Fruit fly (Drosophila melanogaster): Measurements from ENCODE around the gene CG14400.

Gene CG14400

dm6 chr2L:20878463-20878862 lies 20.8 kb upstream of the CG14400 start:
- no peak for TF ChIP-seq CG17801 (GFP tag; optimal IDR thresholded peaks at IDR 0.05; ENCODE audit: partially characterized antibody)

DNA sequence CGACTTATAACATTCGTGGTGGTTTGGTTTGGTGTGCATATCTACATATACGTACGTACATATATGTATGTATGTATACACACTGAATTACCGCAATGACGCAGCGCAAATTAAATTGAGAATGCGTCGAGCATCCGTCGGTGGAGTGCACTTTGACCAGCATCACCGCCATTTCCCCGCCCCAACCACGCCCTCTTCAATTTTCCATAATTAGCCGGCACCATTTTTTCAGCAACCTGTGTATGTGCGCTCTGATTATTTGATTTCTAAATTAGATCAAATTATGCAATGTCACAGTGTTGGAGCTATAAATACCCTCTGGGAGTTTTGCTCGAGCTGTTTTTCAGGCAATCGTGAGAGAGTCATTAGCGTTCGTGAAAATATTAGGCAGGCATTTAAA lies 20.4 kb upstream of the CG14400 start:
- no peak for TF ChIP-seq CG17801 (GFP tag; optimal IDR thresholded peaks at IDR 0.05; ENCODE audit: partially characterized antibody)

dm6 chr2L:20874514-20874913 lies 16.8 kb upstream of the CG14400 start:
- no peak for TF ChIP-seq CG17801 (GFP tag; optimal IDR thresholded peaks at IDR 0.05; ENCODE audit: partially characterized antibody)

DNA sequence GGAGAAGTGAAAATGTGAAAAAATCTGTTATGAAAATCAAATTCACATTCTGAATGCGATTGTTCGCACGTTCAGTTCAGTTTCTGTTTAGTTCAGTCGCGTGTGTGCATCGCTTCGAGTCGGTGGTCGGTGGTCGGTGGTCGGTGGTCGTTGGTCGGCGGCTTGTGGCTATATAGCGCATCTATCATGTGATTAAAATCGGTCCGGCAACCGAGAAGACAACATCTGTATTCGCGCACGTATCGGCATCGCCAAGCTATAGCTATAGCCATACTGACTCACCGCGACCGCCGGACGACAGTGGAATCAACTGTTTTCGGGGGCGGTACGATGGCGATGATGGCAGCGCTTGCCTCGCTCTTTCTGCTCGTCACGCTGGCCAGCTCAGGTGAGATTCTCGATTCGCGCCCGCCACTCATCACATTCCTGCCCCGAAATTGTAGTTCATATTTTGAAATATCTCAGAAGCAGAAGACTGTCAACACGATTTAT lies 12.2 kb upstream of the CG14400 start, which contains the start of gene CG14401:
Gene CG14401 (plus strand): TSS at position 51 of the 492 bp plus-strand sequence.
- no peak for TF ChIP-seq CG17801 (GFP tag; optimal IDR thresholded peaks at IDR 0.05; ENCODE audit: partially characterized antibody)

dm6 chr2L:20868921-20869320 lies 11.2 kb upstream of the CG14400 start:
- no peak for TF ChIP-seq CG17801 (GFP tag; optimal IDR thresholded peaks at IDR 0.05; ENCODE audit: partially characterized antibody)

DNA sequence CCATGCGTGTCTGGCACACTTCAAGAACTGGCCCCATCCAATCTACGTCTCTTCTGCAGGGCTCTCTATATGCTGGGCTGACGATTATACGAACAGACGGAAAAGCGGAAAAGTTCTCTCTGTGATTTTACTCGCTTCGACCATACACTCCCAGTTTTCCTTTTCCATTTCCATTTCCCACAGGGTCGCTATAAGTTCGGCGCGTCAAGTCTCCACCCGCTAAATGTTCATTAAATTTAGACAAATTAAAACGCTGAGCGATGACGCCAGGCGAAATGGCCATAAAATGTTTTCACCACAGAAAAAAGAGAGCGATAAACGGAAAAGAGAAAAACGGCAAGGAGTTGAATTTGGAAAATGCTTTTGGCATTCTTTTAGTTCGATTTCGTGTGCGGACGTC lies 9.7 kb upstream of the CG14400 start, which contains the start of gene CG31675:
Gene CG31675 (plus strand): TSS at position 375 of the 400 bp plus-strand sequence.
- TF ChIP-seq CG17801 (GFP tag; optimal IDR thresholded peaks at IDR 0.05; ENCODE audit: partially characterized antibody): no peak

dm6 chr2L:20864764-20865265 lies 7.1 kb upstream of the CG14400 start, which contains the start of gene CG9338:
TSS of gene CG9338 (plus strand) at chr2L:20865215.
- peak; percentile 73 for TF ChIP-seq CG17801 (GFP tag; optimal IDR thresholded peaks at IDR 0.05; ENCODE audit: partially characterized antibody)

- TF ChIP-seq CG17801 (GFP tag; optimal IDR thresholded peaks at IDR 0.05; ENCODE audit: partially characterized antibody): no peak
Observed at dm6 chr2L:20858371-20859340, 965 bp upstream of the CG14400 start, which contains the start of gene bero. TSS of gene bero (plus strand) at chr2L:20858695.

DNA sequence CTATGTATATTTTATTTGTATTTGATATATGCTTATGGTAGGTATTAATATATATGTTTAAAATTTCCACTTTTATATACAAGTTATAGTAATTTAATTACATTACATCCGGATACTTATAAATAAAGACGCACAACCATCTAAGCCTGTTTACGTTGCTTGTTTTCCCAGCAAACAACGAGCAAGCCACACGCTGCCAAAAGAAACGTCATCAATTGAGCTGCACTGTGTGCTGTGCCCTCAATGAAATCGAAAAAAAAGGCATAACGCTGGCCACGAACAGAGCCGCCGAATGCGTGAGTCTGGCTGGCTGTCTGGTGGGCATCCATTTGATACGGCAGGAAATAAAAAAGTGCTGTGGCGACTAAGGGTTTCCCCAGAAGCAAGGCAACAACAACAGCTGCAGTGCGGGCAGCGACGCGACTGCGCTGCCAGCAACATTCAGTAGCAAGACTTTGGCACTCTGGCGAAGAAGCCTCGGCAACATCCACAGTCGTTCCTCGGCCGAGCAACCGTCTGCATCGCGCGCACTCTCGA lies 5.5 kb downstream of the CG14400 start, which contains the start of gene twit:
Gene twit (plus strand): TSS at position 487 of the 537 bp plus-strand sequence.
- no peak for TF ChIP-seq CG17801 (GFP tag; optimal IDR thresholded peaks at IDR 0.05; ENCODE audit: partially characterized antibody)

DNA sequence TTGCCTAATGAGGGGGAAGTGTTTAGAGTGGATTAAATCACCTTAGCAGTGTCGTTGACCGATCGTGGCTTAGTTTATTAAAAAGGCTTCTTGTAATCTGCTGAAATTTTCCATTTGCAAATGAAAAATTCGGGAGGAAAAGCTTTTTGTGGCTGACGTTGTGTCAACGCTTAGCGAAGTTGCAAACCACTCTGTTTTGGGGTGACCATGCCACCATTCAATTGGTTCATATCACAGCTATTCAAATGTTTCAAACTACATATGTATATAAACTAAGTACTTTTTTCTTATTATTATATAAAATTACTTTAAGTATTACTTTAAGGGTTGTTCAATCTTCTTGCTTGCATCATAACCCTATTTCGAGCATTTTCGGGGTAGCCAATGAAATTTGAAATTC lies 6.1 kb downstream of the CG14400 start:
- TF ChIP-seq CG17801 (GFP tag; optimal IDR thresholded peaks at IDR 0.05; ENCODE audit: partially characterized antibody): no peak

DNA sequence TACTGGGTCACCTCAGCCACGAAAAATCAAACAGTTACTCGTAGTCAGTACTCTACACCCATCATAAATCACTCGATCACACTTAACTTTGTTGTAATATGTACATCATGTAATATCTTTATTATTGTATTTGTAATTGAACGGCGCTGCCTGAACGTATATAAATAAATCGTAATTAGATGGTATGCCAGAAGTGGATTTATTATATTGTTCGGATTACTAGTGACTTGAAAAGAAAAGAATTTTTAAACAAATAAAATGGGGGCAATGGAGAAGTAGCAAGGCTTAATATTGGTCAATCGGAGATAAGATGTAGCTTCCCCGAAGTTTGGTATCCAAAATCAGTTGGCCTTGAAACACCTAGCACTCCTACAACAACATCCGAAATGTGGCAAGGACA lies 8.7 kb downstream of the CG14400 start, which contains the start of gene CG14402:
Gene CG14402 (plus strand): TSS at position 301 of the 400 bp plus-strand sequence.
- TF ChIP-seq CG17801 (GFP tag; optimal IDR thresholded peaks at IDR 0.05; ENCODE audit: partially characterized antibody): no peak

DNA sequence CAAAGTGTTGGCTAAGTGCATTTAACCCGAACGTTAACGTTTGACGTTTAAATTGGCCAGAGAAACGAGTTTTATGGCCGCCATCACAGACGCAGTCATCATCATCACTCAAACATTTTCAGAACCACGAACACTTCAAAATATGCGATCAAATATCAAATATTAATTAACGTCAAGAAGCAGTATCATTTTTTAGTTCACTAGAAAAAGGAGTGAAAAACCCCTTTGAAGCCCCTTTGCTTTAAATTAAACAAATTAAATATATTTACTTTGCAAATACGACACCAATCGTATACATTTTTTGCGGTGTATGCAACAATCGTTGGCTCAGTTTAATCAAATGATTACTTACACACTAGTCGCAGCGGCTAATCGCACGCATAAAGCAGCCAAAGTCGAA lies 13.3 kb downstream of the CG14400 start:
- no peak for TF ChIP-seq CG17801 (GFP tag; optimal IDR thresholded peaks at IDR 0.05; ENCODE audit: partially characterized antibody)

DNA sequence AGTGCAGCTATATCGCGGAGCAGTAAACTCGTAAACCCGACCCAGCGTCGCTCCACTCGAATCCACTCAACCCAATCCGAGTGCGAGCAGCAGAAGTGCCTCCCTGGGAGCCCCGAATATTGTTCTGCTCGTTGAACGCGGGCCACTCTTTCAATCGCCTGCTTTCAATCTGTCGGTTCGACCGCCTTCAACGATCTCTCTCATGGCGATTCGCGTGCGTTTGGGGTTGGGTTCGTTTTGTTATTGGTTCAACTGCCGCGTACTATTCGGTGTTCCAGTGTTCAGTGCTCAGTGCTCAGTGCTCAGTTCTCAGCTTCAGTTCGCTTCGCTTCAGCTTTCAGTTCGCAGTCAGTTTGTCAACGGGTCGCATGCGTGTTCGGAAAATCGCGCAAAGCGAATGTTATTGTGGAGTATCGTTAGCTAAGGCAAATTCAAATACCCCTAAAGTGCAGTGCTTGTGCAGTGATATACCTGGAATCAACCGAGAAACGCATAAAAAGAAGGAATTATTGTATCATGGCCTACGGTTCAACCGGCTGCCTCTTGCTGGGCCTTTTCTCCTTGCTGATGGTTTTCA lies 17.1 kb downstream of the CG14400 start, which contains the start of gene CG31676:
Gene CG31676 (plus strand): TSS at position 289 of the 577 bp plus-strand sequence.
- TF ChIP-seq CG17801 (GFP tag; optimal IDR thresholded peaks at IDR 0.05; ENCODE audit: partially characterized antibody): no peak

DNA sequence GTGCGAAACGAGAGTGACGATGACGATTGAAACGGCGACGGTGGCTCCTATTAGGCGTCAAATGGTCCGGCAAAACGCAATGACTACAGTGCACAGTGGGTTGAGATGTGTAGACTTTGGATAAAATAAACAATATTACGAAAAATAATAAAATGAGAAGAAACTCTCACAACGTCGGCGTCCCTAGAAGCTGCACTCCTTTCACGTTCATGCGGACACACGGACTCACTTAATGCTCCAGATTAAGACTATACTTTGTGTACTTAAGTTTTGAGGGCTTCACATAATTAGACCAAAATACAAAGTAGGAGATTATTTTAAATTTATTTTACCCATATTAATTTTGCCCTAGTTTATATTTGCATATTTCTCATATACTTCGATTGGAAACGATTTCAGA lies 17.7 kb downstream of the CG14400 start:
- no peak for TF ChIP-seq CG17801 (GFP tag; optimal IDR thresholded peaks at IDR 0.05; ENCODE audit: partially characterized antibody)

DNA sequence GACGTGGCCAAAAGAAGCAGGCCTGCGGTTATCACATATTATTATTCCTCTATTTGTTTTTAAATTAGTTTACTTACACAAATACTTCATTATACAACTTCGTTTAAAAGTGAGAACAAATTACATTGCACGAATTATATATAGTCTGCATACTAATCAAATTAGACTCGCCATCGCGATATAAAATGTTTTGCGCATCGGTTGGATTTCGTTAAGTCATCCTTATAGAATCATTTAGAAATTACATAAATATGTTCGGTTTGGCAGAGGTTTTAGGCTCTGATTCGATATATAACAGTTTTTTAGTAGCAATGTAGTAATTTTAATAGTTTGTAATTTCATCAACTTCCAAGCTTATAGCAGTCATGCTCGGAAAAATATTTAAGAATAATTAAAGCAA lies 19.8 kb downstream of the CG14400 start, which contains the start of gene Spn38F:
Gene Spn38F (minus strand): TSS at position 101 of the 400 bp plus-strand sequence.
- no peak for TF ChIP-seq CG17801 (GFP tag; optimal IDR thresholded peaks at IDR 0.05; ENCODE audit: partially characterized antibody)

Data from ovary, adult (tissue).